Fruit fly (Drosophila melanogaster) whole organism, pupa: ENCODE measurements around the gene SmD1.

Experiments used
- CG10348 ChIP-seq: fragments of 200-800 bp; sonication (Bioruptor generic); IDR thresholded peaks from 2 replicates; pipeline ENCODE4 v1.3.6; 2022; ENCODE audit warnings: missing biosample characterization, missing genetic modification characterization
- CG12605 ChIP-seq: fragments of 200-800 bp; sonication (Bioruptor generic); IDR thresholded peaks from 2 replicates; pipeline ENCODE4 v1.3.6; 2022; ENCODE audit warnings: missing biosample characterization, missing genetic modification characterization
- CG13204 ChIP-seq: fragments of 200-800 bp; sonication (Bioruptor generic); optimal IDR thresholded peaks from 2 replicates; lab custom pipeline; 2018; ENCODE audit warnings: missing biosample characterization, mild to moderate bottlenecking, missing genetic modification characterization, moderate library complexity
- CG14655 ChIP-seq: fragments of 200-800 bp; sonication (Bioruptor generic); optimal IDR thresholded peaks from 3 replicates; lab custom pipeline; 2017; ENCODE audit warnings: mild to moderate bottlenecking, missing biosample characterization, missing genetic modification reagents, missing genetic modification characterization
- CG15710 ChIP-seq: fragments of 200-800 bp; sonication (Bioruptor generic); optimal IDR thresholded peaks from 2 replicates; lab custom pipeline; 2018; ENCODE audit warnings: missing biosample characterization, mild to moderate bottlenecking, missing genetic modification characterization, moderate library complexity
- CG17806 ChIP-seq: fragments of 200-800 bp; sonication (Bioruptor generic); optimal IDR thresholded peaks from 2 replicates; lab custom pipeline; 2018; ENCODE audit warnings: missing biosample characterization, mild to moderate bottlenecking, missing genetic modification characterization, moderate library complexity
- CG32121 ChIP-seq: fragments of 200-800 bp; sonication (Bioruptor generic); IDR thresholded peaks from 2 replicates; pipeline ENCODE4 v1.3.6; 2022; ENCODE audit warnings: missing biosample characterization, missing genetic modification characterization
- CG34367 ChIP-seq: fragments of 200-800 bp; sonication (Bioruptor generic); optimal IDR thresholded peaks from 2 replicates; lab custom pipeline; 2018; ENCODE audit warnings: missing biosample characterization, mild to moderate bottlenecking, missing genetic modification characterization
- CG4496 ChIP-seq: fragments of 200-800 bp; sonication (Bioruptor generic); IDR thresholded peaks from 3 replicates; pipeline ENCODE4 v1.3.6; 2022; ENCODE audit warnings: missing biosample characterization, missing genetic modification characterization
- CG8159 ChIP-seq: fragments of 200-800 bp; sonication (Bioruptor generic); optimal IDR thresholded peaks from 3 replicates; lab custom pipeline; 2018; ENCODE audit warnings: missing biosample characterization, mild to moderate bottlenecking, missing genetic modification characterization, moderate library complexity
- CG8301 ChIP-seq: fragments of 200-800 bp; sonication (Bioruptor generic); optimal IDR thresholded peaks from 2 replicates; lab custom pipeline; 2018; ENCODE audit warnings: missing biosample characterization, mild to moderate bottlenecking, missing genetic modification characterization
- D1 ChIP-seq: fragments of 200-800 bp; sonication (Bioruptor generic); optimal IDR thresholded peaks from 2 replicates; lab custom pipeline; 2018; ENCODE audit warnings: missing biosample characterization, mild to moderate bottlenecking, missing genetic modification characterization, moderate library complexity
- EcR ChIP-seq: fragments of 200-800 bp; sonication (Bioruptor generic); optimal IDR thresholded peaks from 3 replicates; lab custom pipeline; 2019; ENCODE audit warnings: missing biosample characterization, missing genetic modification characterization, mild to moderate bottlenecking, moderate library complexity, missing genetic modification reagents
- Ets98B ChIP-seq: fragments of 200-800 bp; sonication (Bioruptor generic); IDR thresholded peaks from 2 replicates; pipeline ENCODE4 v1.3.6; 2022; ENCODE audit warnings: missing biosample characterization, missing genetic modification characterization
- Pif1A ChIP-seq: fragments of 200-800 bp; sonication (Bioruptor generic); optimal IDR thresholded peaks from 3 replicates; lab custom pipeline; 2016; ENCODE audit warnings: missing biosample characterization, missing genetic modification characterization
- Pif1B ChIP-seq: fragments of 200-800 bp; sonication (Bioruptor generic); optimal IDR thresholded peaks from 3 replicates; lab custom pipeline; 2016; ENCODE audit warnings: missing biosample characterization, missing genetic modification characterization
- Snoo ChIP-seq: fragments of 200-800 bp; sonication (Bioruptor generic); optimal IDR thresholded peaks from 3 replicates; lab custom pipeline; 2017; ENCODE audit warnings: missing biosample characterization, mild to moderate bottlenecking, missing genetic modification characterization, inconsistent platforms
- fd96Ca ChIP-seq: fragments of 200-800 bp; sonication (Bioruptor generic); IDR thresholded peaks from 3 replicates; pipeline ENCODE4 v1.3.6; 2022; ENCODE audit warnings: missing biosample characterization, missing genetic modification characterization
- gl ChIP-seq: fragments of 200-800 bp; sonication (Bioruptor generic); optimal IDR thresholded peaks from 2 replicates; lab custom pipeline; 2018; ENCODE audit warnings: missing biosample characterization, mild to moderate bottlenecking, missing genetic modification characterization
- rn ChIP-seq: fragments of 200-800 bp; sonication (Bioruptor generic); IDR thresholded peaks from 2 replicates; pipeline ENCODE4 v1.3.6; 2022; ENCODE audit warnings: missing biosample characterization, missing genetic modification characterization

SmD1 gene

DNA sequence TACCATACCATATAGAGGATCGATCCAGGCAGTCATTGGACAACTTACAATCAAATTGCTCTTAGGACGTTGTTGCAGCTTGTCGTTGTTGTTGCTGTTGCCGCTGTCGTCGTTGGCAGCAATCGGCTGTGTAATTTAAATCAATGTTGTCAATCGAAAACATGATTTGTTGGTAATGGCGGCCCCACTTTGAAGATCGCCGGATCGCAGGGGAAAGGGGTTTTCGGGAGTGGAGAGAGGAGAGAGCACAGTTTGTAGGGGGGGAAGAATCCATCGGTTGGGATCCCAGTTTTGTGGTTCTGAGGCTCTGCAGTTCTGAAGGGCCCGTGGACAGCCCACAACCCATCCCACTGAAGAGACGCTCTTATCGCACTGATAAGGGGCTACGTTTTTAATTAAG is 38.7 kb downstream of the SmD1 start:
- no peak for TF ChIP-seq CG4496 (GFP tag; lab: Robert Waterston, UW)

DNA sequence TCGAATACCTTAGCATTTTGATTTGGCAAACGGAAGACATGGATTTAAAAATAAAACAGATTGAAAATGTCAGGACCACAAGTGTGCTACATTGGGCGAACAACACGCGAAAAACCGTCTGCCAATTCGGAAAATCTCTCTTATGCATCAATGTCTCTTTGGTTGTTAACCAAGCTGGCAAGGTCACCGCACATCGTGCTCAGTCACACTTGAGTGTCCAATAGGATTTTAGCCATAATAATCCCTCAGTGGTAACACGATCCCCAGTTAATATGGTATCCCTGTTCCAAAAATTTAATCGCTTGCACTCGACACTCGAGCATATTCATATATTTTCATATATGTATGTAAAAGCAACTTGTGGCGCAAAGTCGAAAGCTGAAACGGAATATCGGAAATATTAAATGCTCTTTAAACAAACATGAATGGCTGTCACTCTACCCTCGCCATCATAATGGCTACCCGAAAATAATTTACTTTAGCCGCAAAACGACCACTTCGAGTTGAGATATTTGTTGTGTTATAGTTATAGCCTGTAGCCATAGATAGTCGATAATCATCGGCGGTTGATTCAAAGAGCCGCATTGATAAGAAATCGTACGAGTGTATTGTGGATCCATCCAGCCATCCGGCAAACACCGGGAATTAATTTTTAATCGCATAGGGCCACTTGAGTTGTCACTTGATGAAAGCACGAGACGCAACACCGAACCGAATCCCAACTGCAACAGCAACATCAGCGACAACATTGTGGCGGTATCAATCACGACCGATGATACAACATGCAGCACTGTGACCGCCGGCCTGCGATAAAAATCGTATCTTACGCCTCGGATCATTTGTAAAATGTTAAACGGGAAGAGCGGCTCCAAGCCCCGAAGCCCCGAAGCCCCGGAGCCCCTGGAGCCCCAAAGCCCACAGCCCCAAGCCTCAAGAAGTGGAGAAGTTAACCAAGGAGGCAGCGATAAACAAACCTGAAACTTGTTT is 39.6 kb downstream of the SmD1 start:
- TF ChIP-seq gl (tag; lab: Kevin White, UChicago) (no peak), CG34367 (tag; lab: Kevin White, UChicago) (no peak), Pif1B (no peak), EcR (GFP tag; lab: Kevin White, UChicago) (no peak), CG32121 (GFP tag; lab: Robert Waterston, UW) (no peak)

DNA sequence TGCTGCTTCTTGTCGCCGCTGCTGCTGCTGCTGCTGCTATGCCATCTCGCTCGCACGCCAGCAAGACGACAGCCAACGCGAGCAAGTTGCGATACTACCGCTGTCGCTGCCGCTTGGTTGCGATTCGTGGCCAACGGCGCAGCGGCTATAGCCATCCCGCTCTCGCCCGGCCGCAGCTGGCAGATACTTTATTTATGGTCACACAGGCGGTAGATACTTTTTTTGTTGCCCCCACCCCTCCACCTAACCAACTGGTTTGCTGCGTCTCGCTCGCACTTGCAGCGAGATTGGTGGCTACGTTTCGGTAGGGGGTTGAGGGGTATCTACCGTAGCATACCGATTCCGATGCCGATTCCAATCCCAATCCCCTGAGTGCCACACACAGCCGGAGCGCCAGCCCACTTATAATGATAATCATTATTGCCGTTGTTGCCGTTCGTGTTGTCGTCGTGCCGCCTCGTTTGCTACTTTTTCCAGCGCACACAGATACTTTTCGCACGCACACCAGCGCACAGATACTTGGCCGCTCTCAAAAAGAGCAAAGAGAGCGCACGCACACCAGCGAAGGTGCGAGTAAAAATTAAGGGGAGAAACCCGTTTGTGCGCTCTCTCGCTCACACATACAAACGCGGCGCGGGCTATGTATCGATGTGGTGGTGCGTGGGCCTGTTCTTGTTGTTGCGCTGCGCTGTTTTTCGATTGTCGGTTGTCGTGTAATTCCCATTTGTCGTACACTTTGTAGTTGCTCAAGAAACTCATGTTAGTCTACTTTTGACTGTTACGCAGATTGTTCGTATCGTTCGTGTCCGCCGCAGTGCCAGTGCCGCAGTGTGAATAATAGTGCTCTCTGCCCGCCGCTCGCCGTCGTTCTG is 41.3 kb downstream of the SmD1 start, which contains the start of gene mirr:
Gene mirr, plus strand, starts transcription at position 759 of the 872 bp plus-strand sequence.
- TF ChIP-seq Snoo (tag; lab: Kevin White, UChicago) (no peak), CG34367 (tag; lab: Kevin White, UChicago) (no peak), CG13204 (GFP tag; lab: Kevin White, UChicago) (peak; percentile 70), EcR (GFP tag; lab: Kevin White, UChicago) (no peak), CG14655 (GFP tag; lab: Kevin White, UChicago) (peak; percentile 46), CG32121 (GFP tag; lab: Robert Waterston, UW) (no peak), CG17806 (tag; lab: Kevin White, UChicago) (no peak), CG8301 (tag; lab: Kevin White, UChicago) (no peak), gl (tag; lab: Kevin White, UChicago) (peak; percentile 49), rn (GFP tag; lab: Robert Waterston, UW) (0 out of 2 replicates have a peak, but pooled peaks have one; percentile 21), Pif1B (peak; percentile 24), CG8159 (tag; lab: Kevin White, UChicago) (peak; percentile 29), fd96Ca (peak; percentile 54; the same call in 1 of the 3 replicates), CG4496 (GFP tag; lab: Robert Waterston, UW) (peak; percentile 28), Ets98B (no peak; the same call in 1 of the 2 replicates)

DNA sequence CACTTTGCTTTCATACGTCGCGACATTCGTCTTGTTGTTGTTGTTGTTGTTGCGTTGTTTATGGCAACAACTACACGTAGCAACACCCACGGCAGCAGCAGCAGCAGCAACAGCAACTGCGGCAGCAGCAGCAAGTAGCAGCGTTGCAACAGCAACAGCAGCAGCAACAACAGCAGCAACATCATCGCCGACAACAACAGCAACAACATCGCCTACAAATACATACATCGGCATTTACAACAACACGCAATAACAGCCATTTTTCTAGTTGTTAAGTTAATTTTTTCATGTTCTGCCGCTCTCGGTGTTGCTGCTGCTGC is 41.9 kb downstream of the SmD1 start:
- TF ChIP-seq CG12605 (GFP tag; lab: Robert Waterston, UW) (no peak), rn (GFP tag; lab: Robert Waterston, UW) (no peak), CG34367 (tag; lab: Kevin White, UChicago) (no peak), CG17806 (tag; lab: Kevin White, UChicago) (no peak), fd96Ca (no peak), CG8159 (tag; lab: Kevin White, UChicago) (no peak), CG10348 (GFP tag; lab: Robert Waterston, UW) (no peak), D1 (no peak), gl (tag; lab: Kevin White, UChicago) (no peak), Pif1A (GFP tag; lab: Kevin White, UChicago) (no peak), CG8301 (tag; lab: Kevin White, UChicago) (no peak), CG32121 (GFP tag; lab: Robert Waterston, UW) (no peak)

DNA sequence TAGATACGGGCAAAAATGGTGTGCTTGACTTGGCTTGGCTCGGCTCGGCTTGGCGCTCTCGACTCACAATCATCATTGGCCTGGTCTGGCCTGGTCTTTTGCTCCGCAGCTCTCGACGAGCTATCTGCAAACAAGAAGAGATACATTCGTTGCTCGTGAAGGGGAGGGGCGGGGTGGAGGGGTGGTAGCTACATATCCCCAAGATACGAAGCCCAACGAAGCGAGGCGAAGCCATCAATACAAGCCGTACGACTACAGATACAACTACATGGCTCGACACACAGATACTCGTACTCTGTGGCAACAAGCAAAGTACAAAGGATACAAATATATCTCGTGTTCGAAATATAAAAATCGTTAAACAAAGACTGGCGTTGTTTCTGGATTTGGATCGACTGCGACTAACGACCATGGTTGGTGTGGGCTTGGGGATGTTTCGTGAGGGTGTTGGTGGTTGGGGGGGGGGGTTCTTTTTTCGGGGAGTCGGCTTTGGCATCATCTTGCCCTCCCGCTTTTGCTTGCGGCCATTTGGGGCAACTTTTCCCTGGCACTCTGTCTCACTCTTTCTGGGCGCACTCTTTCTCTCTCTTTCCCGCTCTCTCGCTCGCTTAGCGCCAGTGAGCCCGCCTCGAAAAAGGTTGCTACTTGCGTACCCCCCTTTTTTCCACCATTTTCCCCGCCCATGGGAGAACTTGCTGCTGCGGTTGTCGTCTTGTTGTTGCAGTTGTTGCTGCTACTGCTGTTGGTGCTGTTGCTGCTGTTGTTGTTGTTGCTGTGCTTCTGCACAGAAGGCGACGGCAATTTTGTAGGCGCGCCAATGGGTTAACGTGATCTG is 43.9 kb downstream of the SmD1 start:
- TF ChIP-seq EcR (GFP tag; lab: Kevin White, UChicago) (no peak), CG13204 (GFP tag; lab: Kevin White, UChicago) (peak; percentile 18)

DNA sequence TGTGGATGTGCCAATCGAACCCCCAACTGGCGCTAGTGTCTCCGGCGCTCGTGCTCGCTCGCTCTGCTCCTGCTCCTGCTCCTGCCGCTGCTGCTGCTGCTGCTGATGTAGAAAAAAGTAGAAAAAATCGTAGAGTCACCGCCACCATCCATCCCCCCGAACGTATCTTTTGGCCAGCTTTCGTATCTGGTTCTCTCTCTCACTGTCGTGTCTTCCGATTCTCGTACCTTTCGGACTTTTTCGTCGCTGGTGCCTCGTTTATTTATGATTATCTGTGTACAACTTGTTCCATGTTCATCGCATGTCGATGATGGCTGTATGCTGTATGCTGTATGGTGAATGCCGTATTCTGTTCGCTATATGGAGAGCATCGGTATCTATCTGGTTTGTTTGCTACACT is 45.7 kb downstream of the SmD1 start:
- TF ChIP-seq Ets98B: no peak
- peak; percentile 43 for TF ChIP-seq CG13204 (GFP tag; lab: Kevin White, UChicago)
- 0 out of 3 replicates have a peak, but pooled peaks have one; percentile 22 for TF ChIP-seq fd96Ca
- TF ChIP-seq, all 21 proteins: peak for 2

DNA sequence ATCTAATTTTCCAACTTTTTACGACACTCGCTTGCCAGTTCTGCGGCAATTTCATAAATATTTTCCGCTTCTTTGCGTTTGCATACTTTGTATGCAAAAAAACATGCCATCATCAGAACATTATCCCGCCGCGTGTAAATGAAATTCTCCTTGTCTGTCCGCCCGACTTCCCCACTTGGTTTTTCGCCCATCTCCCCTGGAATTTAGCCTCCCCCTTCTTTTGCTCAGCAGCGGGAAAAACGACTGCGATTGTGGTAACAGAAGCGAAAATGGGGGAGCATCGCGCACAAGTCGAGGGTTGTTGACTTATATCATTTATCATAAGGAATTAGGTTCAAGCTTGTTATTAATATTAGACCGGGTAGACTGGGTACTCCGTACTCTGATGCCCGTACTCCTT is 48.3 kb downstream of the SmD1 start:
- TF ChIP-seq Snoo (tag; lab: Kevin White, UChicago) (no peak), fd96Ca (no peak), CG8301 (tag; lab: Kevin White, UChicago) (no peak), CG34367 (tag; lab: Kevin White, UChicago) (no peak), CG15710 (tag; lab: Kevin White, UChicago) (no peak), EcR (GFP tag; lab: Kevin White, UChicago) (no peak), rn (GFP tag; lab: Robert Waterston, UW) (no peak), CG14655 (GFP tag; lab: Kevin White, UChicago) (no peak), CG17806 (tag; lab: Kevin White, UChicago) (no peak), CG32121 (GFP tag; lab: Robert Waterston, UW) (no peak), CG8159 (tag; lab: Kevin White, UChicago) (no peak), D1 (no peak), Pif1B (no peak), CG12605 (GFP tag; lab: Robert Waterston, UW) (no peak), CG4496 (GFP tag; lab: Robert Waterston, UW) (no peak), Ets98B (no peak)
